Worm (Caenorhabditis elegans): ENCODE results near the gene C17C3.3.

DNA sequence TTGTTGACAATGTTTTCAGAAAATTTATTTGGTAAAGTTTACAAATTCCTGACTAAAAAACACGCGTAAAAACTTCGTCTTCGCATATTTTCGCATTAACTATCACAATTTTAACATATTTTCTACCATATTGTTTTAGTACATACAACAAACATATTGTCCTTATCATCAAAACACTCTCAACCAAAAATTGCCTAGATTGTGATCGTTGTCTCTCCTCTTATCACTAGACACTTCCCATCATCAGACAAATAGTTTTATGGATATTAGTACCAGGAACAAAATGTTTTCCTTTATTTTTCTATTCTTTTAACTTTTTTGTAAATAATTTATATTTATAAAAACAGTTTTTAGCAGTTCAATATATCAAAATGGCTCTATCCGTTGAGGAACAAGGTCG, at the start of gene C17C3.3:
- TF ChIP-seq tab-1 (GFP tag; IDR thresholded peaks at IDR 0.05) (no peak), ztf-23 (GFP tag; IDR thresholded peaks at IDR 0.05) (no peak), ref-1 (GFP tag; conservative IDR thresholded peaks at IDR 0.05) (no peak), med-1 (GFP tag; optimal IDR thresholded peaks at IDR 0.05; ENCODE audit: insufficient read depth) (no peak)

Data from whole organism, midembryonic.